Worm (Caenorhabditis elegans): ENCODE measurements around the gene clec-190.

- TF ChIP-seq arid-1 (GFP tag; conservative IDR thresholded peaks at IDR 0.05) = no peak
- no peak for TF ChIP-seq nhr-48 (tag; optimal IDR thresholded peaks at IDR 0.05)
- TF ChIP-seq daf-19 (GFP tag; conservative IDR thresholded peaks at IDR 0.05) = no peak
- TF ChIP-seq unc-62 (GFP tag; optimal IDR thresholded peaks at IDR 0.05 in 1 of 2) = no peak
- no peak for TF ChIP-seq unc-62 (tag; optimal IDR thresholded peaks at IDR 0.05)
- no peak for TF ChIP-seq mep-1 (tag; optimal IDR thresholded peaks at IDR 0.05)
- TF ChIP-seq nhr-25 (tag; optimal IDR thresholded peaks at IDR 0.05; ENCODE audit: borderline replicate concordance, insufficient read depth) = no peak
- TF ChIP-seq ceh-32 (tag; optimal IDR thresholded peaks at IDR 0.05; ENCODE audit: poor library complexity) = no peak
- TF ChIP-seq R02D3.7 (tag; optimal IDR thresholded peaks at IDR 0.05) = no peak
- no peak for TF ChIP-seq ama-1 (optimal IDR thresholded peaks at IDR 0.05)
- no peak for TF ChIP-seq pha-4 (GFP tag; IDR thresholded peaks at IDR 0.05)
- no peak for TF ChIP-seq pha-4 (tag; optimal IDR thresholded peaks at IDR 0.05)
- TF ChIP-seq ces-1 (GFP tag; optimal IDR thresholded peaks at IDR 0.05) = no peak
These were observed 5.2 kb downstream of the clec-190 start, which contains the start of gene clec-189 for ce11 chrIV:15120746-15121145.

Measured in whole organism, L4 larva.